Worm (Caenorhabditis elegans): ENCODE data around the gene F01D5.2.
A peak's percentile ranks its signal among the peaks of the same experiment; 100 is the strongest.

DNA sequence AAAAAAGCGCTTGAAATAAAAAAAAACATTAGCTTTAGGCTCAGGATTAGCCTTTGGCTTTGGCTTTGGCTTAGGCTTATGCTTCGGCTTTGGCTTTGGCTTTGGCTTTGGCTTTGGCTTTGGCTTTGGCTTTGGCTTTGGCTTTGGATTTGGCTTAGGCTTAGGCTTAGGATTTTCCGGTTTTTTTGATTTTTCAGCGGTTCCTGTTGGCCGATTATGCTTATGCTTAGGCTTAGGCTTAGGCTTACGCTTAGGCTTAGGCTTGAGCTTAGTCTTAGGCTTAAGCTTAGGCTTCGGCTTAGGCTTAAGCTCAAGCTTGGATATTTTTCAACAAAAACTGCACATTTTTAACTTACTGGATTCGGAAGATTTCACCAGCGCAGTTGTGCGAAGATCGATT, 24.7 kb downstream of the F01D5.2 start:
- TF ChIP-seq med-1 (GFP tag; optimal IDR thresholded peaks at IDR 0.05; ENCODE audit: insufficient read depth) = no peak
- TF ChIP-seq flt-1 (GFP tag; IDR thresholded peaks at IDR 0.05) = no peak
- TF ChIP-seq T22C8.4 (GFP tag; IDR thresholded peaks at IDR 0.05) = no peak
- no peak for TF ChIP-seq cog-1 (tag; optimal IDR thresholded peaks at IDR 0.05)
- no peak for TF ChIP-seq ref-1 (GFP tag; conservative IDR thresholded peaks at IDR 0.05)
- peak; percentile 74; the same call in 1 of the 2 replicates for TF ChIP-seq ztf-29 (GFP tag; IDR thresholded peaks at IDR 0.05)
- TF ChIP-seq ztf-23 (GFP tag; IDR thresholded peaks at IDR 0.05) = no peak
- TF ChIP-seq klf-2 (GFP tag; conservative IDR thresholded peaks at IDR 0.05) = no peak
- no peak for TF ChIP-seq tab-1 (GFP tag; IDR thresholded peaks at IDR 0.05)

Data from whole organism, midembryonic.